Worm (Caenorhabditis elegans) whole organism, mixed stage, embryonic: ENCODE results near the gene mig-17.

Experiments
- blmp-1 ChIP-seq: fragments of 150-350 bp; optimal IDR thresholded peaks from 2 replicates; lab custom pipeline; 2014; ENCODE audit warnings: missing biosample characterization, missing genetic modification characterization
- ces-1 ChIP-seq: fragments of 150-350 bp; optimal IDR thresholded peaks from 2 replicates; lab custom pipeline; 2014; ENCODE audit warnings: missing biosample characterization, missing genetic modification reagents, missing genetic modification characterization
- lin-13 ChIP-seq: fragments of 150-350 bp; optimal IDR thresholded peaks from 2 replicates; lab custom pipeline; 2014; ENCODE audit warnings: missing biosample characterization, missing genetic modification characterization
- lsy-2 ChIP-seq: fragments of 150-350 bp; optimal IDR thresholded peaks from 2 replicates; lab custom pipeline; 2014; ENCODE audit warnings: missing biosample characterization, missing genetic modification characterization
- mep-1 ChIP-seq: fragments of 150-350 bp; optimal IDR thresholded peaks from 2 replicates; lab custom pipeline; 2017; ENCODE audit warnings: missing biosample characterization, missing genetic modification reagents, missing genetic modification characterization, inconsistent platforms
- nhr-12 ChIP-seq: fragments of 150-350 bp; optimal IDR thresholded peaks from 2 replicates; lab custom pipeline; 2014; ENCODE audit warnings: missing biosample characterization, missing genetic modification characterization
- nhr-237 ChIP-seq: fragments of 150-350 bp; optimal IDR thresholded peaks from 2 replicates; lab custom pipeline; 2014; ENCODE audit warnings: missing biosample characterization, missing genetic modification characterization
- nhr-28 ChIP-seq: fragments of 150-350 bp; optimal IDR thresholded peaks from 2 replicates; lab custom pipeline; 2014; ENCODE audit warnings: missing biosample characterization, missing genetic modification characterization
- pha-4 ChIP-seq: fragments of 150-350 bp; optimal IDR thresholded peaks from 2 replicates; lab custom pipeline; 2018; ENCODE audit warnings: missing biosample characterization, missing genetic modification reagents, missing genetic modification characterization
- ztf-11 ChIP-seq: fragments of 150-350 bp; optimal IDR thresholded peaks from 2 replicates; lab custom pipeline; 2014; ENCODE audit warnings: missing biosample characterization, missing genetic modification characterization

- TF ChIP-seq nhr-237 (tag; lab: Kevin White, UChicago) (no peak), lin-13 (tag; lab: Kevin White, UChicago) (no peak), lsy-2 (tag; lab: Kevin White, UChicago) (no peak), pha-4 (tag; lab: Kevin White, UChicago) (no peak), ztf-11 (no peak), blmp-1 (tag; lab: Kevin White, UChicago) (no peak), ces-1 (GFP tag; lab: Kevin White, UChicago) (no peak), nhr-12 (tag; lab: Kevin White, UChicago) (no peak), nhr-28 (tag; lab: Kevin White, UChicago) (no peak), mep-1 (tag; lab: Kevin White, UChicago) (no peak)
These were observed 27.9 kb downstream of the mig-17 start, which contains the start of gene nas-22 for ce11 chrV:11474399-11474798.
